Fruit fly (Drosophila melanogaster): ENCODE measurements around the gene CG43739.

The CG43739 gene

dm6 chr2L:20918056-20918674, 566 bp downstream of the CG43739 start (continued):
- TF ChIP-seq CG30403 (GFP tag; optimal IDR thresholded peaks at IDR 0.05): peak; percentile 61
- no peak for TF ChIP-seq CG9797 (GFP tag; optimal IDR thresholded peaks at IDR 0.05)
- TF ChIP-seq CG15601 (tag; optimal IDR thresholded peaks at IDR 0.05): peak; percentile 81
- peak; percentile 76 for TF ChIP-seq CG13424 (tag; optimal IDR thresholded peaks at IDR 0.05)
- TF ChIP-seq CG33557 (GFP tag; optimal IDR thresholded peaks at IDR 0.05): no peak
- peak; percentile 46 for TF ChIP-seq CG15479 (GFP tag; optimal IDR thresholded peaks at IDR 0.05)
- TF ChIP-seq Vsx1 (GFP tag; optimal IDR thresholded peaks at IDR 0.05): peak; percentile 54
- no peak for TF ChIP-seq Elba2 (GFP tag; optimal IDR thresholded peaks at IDR 0.05)
- no peak for TF ChIP-seq HHEX (GFP tag; optimal IDR thresholded peaks at IDR 0.05)
- TF ChIP-seq grn (GFP tag; optimal IDR thresholded peaks at IDR 0.05): peak; percentile 35
- TF ChIP-seq sqz (GFP tag; optimal IDR thresholded peaks at IDR 0.05): no peak
- TF ChIP-seq CG31441 (GFP tag; IDR thresholded peaks at IDR 0.05): no peak
- TF ChIP-seq trh (GFP tag; optimal IDR thresholded peaks at IDR 0.05): no peak
- no peak for TF ChIP-seq aop (GFP tag; IDR thresholded peaks at IDR 0.05)
- TF ChIP-seq trem (tag; optimal IDR thresholded peaks at IDR 0.05): peak; percentile 9
- TF ChIP-seq wek (GFP tag; optimal IDR thresholded peaks at IDR 0.05): peak; percentile 62
- TF ChIP-seq CG6689 (GFP tag; IDR thresholded peaks at IDR 0.05): no peak
- peak; percentile 77 for TF ChIP-seq CG15269 (tag; optimal IDR thresholded peaks at IDR 0.05)
- peak; percentile 71 for TF ChIP-seq CG7556 (GFP tag; optimal IDR thresholded peaks at IDR 0.05)
- TF ChIP-seq otp (GFP tag; IDR thresholded peaks at IDR 0.05): peak; percentile 76; the same call in 2 of the 3 replicates
- peak; percentile 28 for TF ChIP-seq lab (GFP tag; optimal IDR thresholded peaks at IDR 0.05)
- TF ChIP-seq CG3065 (GFP tag; optimal IDR thresholded peaks at IDR 0.05): no peak
- peak; percentile 90 for TF ChIP-seq vvl (GFP tag; IDR thresholded peaks at IDR 0.05)
- TF ChIP-seq vfl (GFP tag; optimal IDR thresholded peaks at IDR 0.05): no peak
- no peak for TF ChIP-seq CG6765 (GFP tag; optimal IDR thresholded peaks at IDR 0.05)
- no peak for TF ChIP-seq CG4424 (GFP tag; optimal IDR thresholded peaks at IDR 0.05)
- peak; percentile 48 for TF ChIP-seq esg (GFP tag; conservative IDR thresholded peaks at IDR 0.05)
- no peak for TF ChIP-seq ato (GFP tag; IDR thresholded peaks at IDR 0.05; ENCODE audit: partially characterized antibody)
- peak; percentile 62 for TF ChIP-seq dmrt99B (tag; optimal IDR thresholded peaks at IDR 0.05)
- TF ChIP-seq zfh1 (GFP tag; IDR thresholded peaks at IDR 0.05): peak; percentile 83
- peak; percentile 34 for TF ChIP-seq CG1602 (GFP tag; optimal IDR thresholded peaks at IDR 0.05)
- TF ChIP-seq sob (GFP tag; IDR thresholded peaks at IDR 0.05): peak; percentile 55
- peak; percentile 71 for TF ChIP-seq CG33213 (GFP tag; optimal IDR thresholded peaks at IDR 0.05)
- TF ChIP-seq CG4820 (GFP tag; optimal IDR thresholded peaks at IDR 0.05): peak; percentile 66
- peak; percentile 71 for TF ChIP-seq Oli (tag; optimal IDR thresholded peaks at IDR 0.05)
- TF ChIP-seq zen2 (GFP tag; IDR thresholded peaks at IDR 0.05; ENCODE audit: partially characterized antibody): no peak
- TF ChIP-seq CG10267 (tag; optimal IDR thresholded peaks at IDR 0.05): no peak
- TF ChIP-seq CHES-1-like (GFP tag; optimal IDR thresholded peaks at IDR 0.05): peak; percentile 68
- TF ChIP-seq ssp (GFP tag; IDR thresholded peaks at IDR 0.05): 0 out of 2 replicates have a peak, but pooled peaks have one; percentile 5
- TF ChIP-seq en (GFP tag; optimal IDR thresholded peaks at IDR 0.05): peak; percentile 61
- TF ChIP-seq Sox102F (GFP tag; optimal IDR thresholded peaks at IDR 0.05): peak; percentile 78
- peak; percentile 60 for TF ChIP-seq Hsf (GFP tag; optimal IDR thresholded peaks at IDR 0.05)
- peak; percentile 61 for TF ChIP-seq CG9932 (GFP tag; IDR thresholded peaks at IDR 0.05)
- no peak for TF ChIP-seq CG6813 (GFP tag; optimal IDR thresholded peaks at IDR 0.05)
- peak; percentile 81 for TF ChIP-seq salm (tag; optimal IDR thresholded peaks at IDR 0.05)
- peak; percentile 58 for TF ChIP-seq repo (GFP tag; optimal IDR thresholded peaks at IDR 0.05)
- TF ChIP-seq Camta (GFP tag; optimal IDR thresholded peaks at IDR 0.05): peak; percentile 81
- TF ChIP-seq wor (GFP tag; IDR thresholded peaks at IDR 0.05): peak; percentile 10; the same call in 1 of the 2 replicates
- TF ChIP-seq ara (GFP tag; IDR thresholded peaks at IDR 0.05): 0 out of 2 replicates have a peak, but pooled peaks have one; percentile 35
- peak; percentile 72 for TF ChIP-seq tin (GFP tag; optimal IDR thresholded peaks at IDR 0.05)
